Fruit fly (Drosophila melanogaster) whole organism: ENCODE results near the gene CG11037.
A peak's percentile ranks its signal among the peaks of the same experiment; 100 is the strongest.

Source experiments
- CG8478 ChIP-seq: fragments of >200 bp; optimal IDR thresholded peaks from 2 replicates; lab custom pipeline; 2018; ENCODE audit warnings: inconsistent platforms
- Dll ChIP-seq: fragments of >200 bp; optimal IDR thresholded peaks from 2 replicates; lab custom pipeline; 2017
- EcR ChIP-seq, 2 experiments: fragments of >200 bp; optimal IDR thresholded peaks; 2 replicates each; lab custom pipeline; 2017; ENCODE audit warnings: missing biosample characterization in 2 of 2, missing genetic modification characterization in 2 of 2, missing genetic modification reagents in 2 of 2
- pan ChIP-seq: fragments of >200 bp; optimal IDR thresholded peaks from 2 replicates; lab custom pipeline; 2017
- psq ChIP-seq: fragments of >200 bp; optimal IDR thresholded peaks from 2 replicates; lab custom pipeline; 2017
- usp ChIP-seq: fragments of >200 bp; optimal IDR thresholded peaks from 2 replicates; lab custom pipeline; 2017; ENCODE audit warnings: missing biosample characterization, missing genetic modification characterization, mixed read lengths

The CG11037 gene

dm6 chr3L:20954118-20954517, 7.1 kb downstream of the CG11037 start:
- TF ChIP-seq usp (GFP tag; lab: Kevin White, UChicago) (no peak), psq (lab: Kevin White, UChicago) (no peak), pan (lab: Kevin White, UChicago) (no peak), CG8478 (lab: Kevin White, UChicago) (no peak), Dll (no peak), EcR (GFP tag; optimal IDR thresholded peaks at IDR 0.05; lab: Kevin White, UChicago) (no peak)

dm6 chr3L:20952622-20953618, 8.3 kb downstream of the CG11037 start:
- TF ChIP-seq EcR (GFP tag; optimal IDR thresholded peaks at IDR 0.05; lab: Kevin White, UChicago) (no peak), psq (lab: Kevin White, UChicago) (no peak), Dll (no peak), CG8478 (lab: Kevin White, UChicago) (no peak), usp (GFP tag; lab: Kevin White, UChicago) (no peak), pan (lab: Kevin White, UChicago) (no peak)

dm6 chr3L:20952121-20952487, 9.1 kb downstream of the CG11037 start:
- TF ChIP-seq CG8478 (lab: Kevin White, UChicago) (no peak), usp (GFP tag; lab: Kevin White, UChicago) (no peak), EcR (GFP tag; optimal IDR thresholded peaks at IDR 0.05; lab: Kevin White, UChicago) (no peak)

dm6 chr3L:20951477-20952120, 9.6 kb downstream of the CG11037 start:
- TF ChIP-seq Dll (peak; percentile 34), CG8478 (lab: Kevin White, UChicago) (no peak), usp (GFP tag; lab: Kevin White, UChicago) (no peak), EcR (GFP tag; optimal IDR thresholded peaks at IDR 0.05; lab: Kevin White, UChicago) (no peak), pan (lab: Kevin White, UChicago) (no peak), psq (lab: Kevin White, UChicago) (no peak)

dm6 chr3L:20950520-20951135, 10.6 kb downstream of the CG11037 start:
- no peak for TF ChIP-seq usp (GFP tag; lab: Kevin White, UChicago)
- TF ChIP-seq EcR (GFP tag; optimal IDR thresholded peaks at IDR 0.05; lab: Kevin White, UChicago), result no peak
- no peak for TF ChIP-seq Dll
- TF ChIP-seq pan (lab: Kevin White, UChicago), result no peak
- no peak for TF ChIP-seq psq (lab: Kevin White, UChicago)
- TF ChIP-seq CG8478 (lab: Kevin White, UChicago), result no peak

- TF ChIP-seq CG8478 (lab: Kevin White, UChicago), result no peak
- TF ChIP-seq pan (lab: Kevin White, UChicago), result no peak
- no peak for TF ChIP-seq usp (GFP tag; lab: Kevin White, UChicago)
- no peak for TF ChIP-seq psq (lab: Kevin White, UChicago)
- no peak for TF ChIP-seq EcR (GFP tag; optimal IDR thresholded peaks at IDR 0.05; lab: Kevin White, UChicago)
- no peak for TF ChIP-seq Dll
These were observed 11.1 kb downstream of the CG11037 start for dm6 chr3L:20950136-20950499.

- TF ChIP-seq Dll, result peak; percentile 83
- no peak for TF ChIP-seq pan (lab: Kevin White, UChicago)
- TF ChIP-seq psq (lab: Kevin White, UChicago), result no peak
These were observed 11.6 kb downstream of the CG11037 start, which contains the start of gene fng for dm6 chr3L:20949371-20950135. fng (minus strand) TSS chr3L:20949512.

- TF ChIP-seq EcR (GFP tag; optimal IDR thresholded peaks at IDR 0.05; lab: Kevin White, UChicago), result no peak
- no peak for TF ChIP-seq psq (lab: Kevin White, UChicago)
- no peak for TF ChIP-seq usp (GFP tag; lab: Kevin White, UChicago)
- no peak for TF ChIP-seq pan (lab: Kevin White, UChicago)
- TF ChIP-seq Dll, result no peak
- no peak for TF ChIP-seq CG8478 (lab: Kevin White, UChicago)
These were observed 12.8 kb downstream of the CG11037 start for dm6 chr3L:20948404-20948803.

- TF ChIP-seq pan (lab: Kevin White, UChicago), result no peak
- no peak for TF ChIP-seq CG8478 (lab: Kevin White, UChicago)
These were observed 14.2 kb downstream of the CG11037 start for dm6 chr3L:20946944-20947343.

- no peak for TF ChIP-seq pan (lab: Kevin White, UChicago)
These were observed 15.1 kb downstream of the CG11037 start for dm6 chr3L:20946054-20946453.

- TF ChIP-seq CG8478 (lab: Kevin White, UChicago) (no peak), usp (GFP tag; lab: Kevin White, UChicago) (no peak), pan (lab: Kevin White, UChicago) (no peak), psq (lab: Kevin White, UChicago) (no peak), Dll (no peak), EcR (GFP tag; optimal IDR thresholded peaks at IDR 0.05; lab: Kevin White, UChicago) (no peak)
These were observed 17.0 kb downstream of the CG11037 start for dm6 chr3L:20944180-20944579.
